Fruit fly (Drosophila melanogaster): ENCODE data around the gene Aatf.

DNA sequence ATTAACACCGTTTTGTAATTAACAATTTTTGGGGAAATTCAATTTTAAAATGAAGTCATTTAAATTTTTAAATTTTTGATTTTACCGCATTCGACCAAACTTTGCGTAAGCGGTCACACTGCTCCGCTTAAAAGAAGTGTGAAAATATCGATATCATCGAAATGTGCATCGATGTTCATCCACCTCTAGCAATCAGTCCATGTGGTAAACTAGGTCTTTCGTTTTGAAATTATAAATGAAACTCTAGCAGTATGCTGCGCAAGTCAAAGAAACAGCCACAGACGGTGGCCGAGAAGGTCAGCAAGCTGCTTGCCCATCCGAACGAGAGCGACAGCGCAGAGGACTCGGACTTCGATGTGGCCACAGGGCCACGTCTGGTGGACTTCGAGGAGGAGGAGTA lies at the start of gene Aatf:
- TF ChIP-seq CG1620 (GFP tag; optimal IDR thresholded peaks at IDR 0.05) (no peak), CG7101 (tag; optimal IDR thresholded peaks at IDR 0.05) (no peak), ovo (GFP tag; optimal IDR thresholded peaks at IDR 0.05) (no peak), tj (GFP tag; optimal IDR thresholded peaks at IDR 0.05) (no peak), Mnt (GFP tag; optimal IDR thresholded peaks at IDR 0.05) (peak; percentile 89), pad (GFP tag; optimal IDR thresholded peaks at IDR 0.05) (no peak), toe (GFP tag; optimal IDR thresholded peaks at IDR 0.05) (no peak), CG11617 (GFP tag; optimal IDR thresholded peaks at IDR 0.05) (no peak), cic (GFP tag; optimal IDR thresholded peaks at IDR 0.05) (no peak), kay (GFP tag; ENCODE audit: borderline replicate concordance) (no peak), CG5204 (GFP tag; optimal IDR thresholded peaks at IDR 0.05) (no peak), Crg-1 (GFP tag; optimal IDR thresholded peaks at IDR 0.05) (no peak)
